Comparison of ENCODE assay signal across 1 fruit fly cellular context in the genomic region with DNA sequence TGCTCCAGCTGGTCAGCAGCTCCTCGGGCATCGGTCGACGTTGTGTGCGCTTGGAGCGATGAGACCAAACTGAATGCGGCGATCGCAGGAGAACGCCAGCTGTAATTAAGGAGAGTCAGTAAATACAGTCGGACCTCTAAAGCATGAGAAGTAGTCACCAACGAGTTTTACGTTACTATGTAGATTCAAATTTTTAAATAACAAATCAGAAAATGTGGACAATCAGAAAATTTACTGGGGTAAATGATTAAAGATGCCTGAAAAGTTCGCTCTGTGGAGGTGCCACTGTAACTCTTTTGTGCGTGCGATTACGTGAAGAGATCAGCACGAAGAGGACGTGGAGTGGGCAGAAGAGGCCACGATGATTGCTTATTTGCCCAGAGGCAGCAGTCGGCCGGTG.
TF ChIP-seq lines count a peak whose summit lies in the region.

SCOT (plus strand) TSS at position 180 of the 400 bp plus-strand sequence.

TF ChIP-seq in whole organism, embryonic, 481 proteins besides CTCF, POLR2A, EP300 and RAD21 (continued from another document and continues in another):
- TF ChIP-seq Antp (GFP tag; optimal IDR thresholded peaks at IDR 0.05; lab: Kevin White, UChicago) (peak; percentile 41), CG16815 (GFP tag; optimal IDR thresholded peaks at IDR 0.05; lab: Kevin White, UChicago) (peak; percentile 41), CG10209 (GFP tag; optimal IDR thresholded peaks at IDR 0.05; lab: Kevin White, UChicago) (peak; percentile 66), Dip3 (GFP tag; optimal IDR thresholded peaks at IDR 0.05; lab: Kevin White, UChicago) (peak; percentile 55), Rx (GFP tag; IDR thresholded peaks at IDR 0.05; lab: Robert Waterston, UW) (peak; percentile 69), cato (GFP tag; optimal IDR thresholded peaks at IDR 0.05; lab: Kevin White, UChicago; ENCODE audit: borderline replicate concordance) (peak; percentile 44), B-H1 (GFP tag; IDR thresholded peaks at IDR 0.05; lab: Robert Waterston, UW) (peak; percentile 60; the same call in 2 of the 3 replicates), grau (tag; optimal IDR thresholded peaks at IDR 0.05; lab: Kevin White, UChicago) (peak; percentile 95), Ets65A (GFP tag; lab: Kevin White, UChicago) (peak; percentile 85), lbe (GFP tag; optimal IDR thresholded peaks at IDR 0.05; lab: Kevin White, UChicago) (no peak), CG14710 (tag; optimal IDR thresholded peaks at IDR 0.05; lab: Kevin White, UChicago) (no peak), vvl (GFP tag; IDR thresholded peaks at IDR 0.05; lab: Robert Waterston, UW) (peak; percentile 91), dysf (GFP tag; IDR thresholded peaks at IDR 0.05; lab: Robert Waterston, UW) (peak; percentile 87), tgo (GFP tag; IDR thresholded peaks at IDR 0.05; lab: Robert Waterston, UW) (peak; percentile 78), Deaf1 (tag; optimal IDR thresholded peaks at IDR 0.05; lab: Kevin White, UChicago) (no peak), CHES-1-like (GFP tag; optimal IDR thresholded peaks at IDR 0.05; lab: Kevin White, UChicago) (peak; percentile 22), ham (GFP tag; IDR thresholded peaks at IDR 0.05; lab: Robert Waterston, UW) (no peak), Hmx (GFP tag; optimal IDR thresholded peaks at IDR 0.05; lab: Kevin White, UChicago) (no peak), CG2129 (GFP tag; IDR thresholded peaks at IDR 0.05; lab: Robert Waterston, UW; ENCODE audit: partially characterized antibody) (no peak), dati (GFP tag; IDR thresholded peaks at IDR 0.05; lab: Robert Waterston, UW) (peak; percentile 58), Ravus (GFP tag; IDR thresholded peaks at IDR 0.05; lab: Robert Waterston, UW) (no peak; the same call in 1 of the 2 replicates), CG13624 (GFP tag; optimal IDR thresholded peaks at IDR 0.05; lab: Kevin White, UChicago) (no peak), cwo (GFP tag; optimal IDR thresholded peaks at IDR 0.05; lab: Kevin White, UChicago) (peak; percentile 8), CG17829 (tag; optimal IDR thresholded peaks at IDR 0.05; lab: Kevin White, UChicago) (no peak), fru (optimal IDR thresholded peaks at IDR 0.05; lab: Kevin White, UChicago) (no peak), NC2α (GFP tag; optimal IDR thresholded peaks at IDR 0.05; lab: Kevin White, UChicago) (no peak), CG31224 (GFP tag; IDR thresholded peaks at IDR 0.05; lab: Robert Waterston, UW) (no peak), Atf6 (GFP tag; IDR thresholded peaks at IDR 0.05; lab: Robert Waterston, UW) (peak; percentile 72; the same call in 1 of the 2 replicates), nau (GFP tag; optimal IDR thresholded peaks at IDR 0.05; lab: Kevin White, UChicago) (no peak), Scr (GFP tag; IDR thresholded peaks at IDR 0.05; lab: Robert Waterston, UW; ENCODE audit: partially characterized antibody) (no peak), usp (GFP tag; optimal IDR thresholded peaks at IDR 0.05; lab: Kevin White, UChicago) (no peak), CG11085 (GFP tag; IDR thresholded peaks at IDR 0.05; lab: Robert Waterston, UW) (no peak), dan (GFP tag; IDR thresholded peaks at IDR 0.05; lab: Robert Waterston, UW) (0 out of 2 replicates have a peak, but pooled peaks have one; percentile 40), Hr39 (optimal IDR thresholded peaks at IDR 0.05; lab: Kevin White, UChicago) (no peak), Taf1 (GFP tag; IDR thresholded peaks at IDR 0.05; lab: Robert Waterston, UW) (no peak), CG7963 (GFP tag; IDR thresholded peaks at IDR 0.05; lab: Robert Waterston, UW; ENCODE audit: partially characterized antibody) (no peak), Meics (GFP tag; optimal IDR thresholded peaks at IDR 0.05; lab: Kevin White, UChicago) (peak; percentile 48), Ada2b (GFP tag; IDR thresholded peaks at IDR 0.05; lab: Robert Waterston, UW) (peak; percentile 79), odd (GFP tag; optimal IDR thresholded peaks at IDR 0.05; lab: Kevin White, UChicago) (no peak), org-1 (GFP tag; optimal IDR thresholded peaks at IDR 0.05; lab: Kevin White, UChicago) (peak; percentile 41), E2f2 (GFP tag; IDR thresholded peaks at IDR 0.05; lab: Robert Waterston, UW) (peak; percentile 57; the same call in 1 of the 2 replicates), BEAF-32 (GFP tag; optimal IDR thresholded peaks at IDR 0.05; lab: Kevin White, UChicago) (no peak), CG34224 (GFP tag; IDR thresholded peaks at IDR 0.05; lab: Robert Waterston, UW; ENCODE audit: partially characterized antibody) (no peak), Hsf (GFP tag; optimal IDR thresholded peaks at IDR 0.05; lab: Kevin White, UChicago) (peak; percentile 74), Hr51 (GFP tag; optimal IDR thresholded peaks at IDR 0.05; lab: Kevin White, UChicago) (peak in 1 of 2 experiments; percentile 42), MESR4 (GFP tag; optimal IDR thresholded peaks at IDR 0.05; lab: Kevin White, UChicago) (no peak), wor (GFP tag; IDR thresholded peaks at IDR 0.05; lab: Robert Waterston, UW) (peak; percentile 75), grn (GFP tag; optimal IDR thresholded peaks at IDR 0.05; lab: Kevin White, UChicago) (no peak), Awh (GFP tag; IDR thresholded peaks at IDR 0.05; lab: Robert Waterston, UW) (peak; percentile 82), CG13424 (tag; optimal IDR thresholded peaks at IDR 0.05; lab: Kevin White, UChicago) (peak; percentile 82), vnd (GFP tag; IDR thresholded peaks at IDR 0.05; lab: Robert Waterston, UW; ENCODE audit: partially characterized antibody) (no peak), CG10462 (GFP tag; optimal IDR thresholded peaks at IDR 0.05; lab: Kevin White, UChicago) (no peak), gsb (GFP tag; IDR thresholded peaks at IDR 0.05; lab: Robert Waterston, UW) (peak; percentile 45), jigr1 (GFP tag; IDR thresholded peaks at IDR 0.05; lab: Robert Waterston, UW) (peak; percentile 30; the same call in 1 of the 3 replicates), Neu2 (GFP tag; optimal IDR thresholded peaks at IDR 0.05; lab: Kevin White, UChicago; ENCODE audit: borderline replicate concordance) (no peak), CG11504 (tag; optimal IDR thresholded peaks at IDR 0.05; lab: Kevin White, UChicago) (no peak), Tbp (GFP tag; optimal IDR thresholded peaks at IDR 0.05; lab: Kevin White, UChicago) (no peak), CG12104 (GFP tag; optimal IDR thresholded peaks at IDR 0.05; lab: Kevin White, UChicago) (no peak), CG11723 (GFP tag; optimal IDR thresholded peaks at IDR 0.05; lab: Kevin White, UChicago) (no peak), CG10565 (GFP tag; optimal IDR thresholded peaks at IDR 0.05; lab: Kevin White, UChicago) (no peak), Dfd (GFP tag; optimal IDR thresholded peaks at IDR 0.05; lab: Kevin White, UChicago) (no peak), bab2 (GFP tag; optimal IDR thresholded peaks at IDR 0.05; lab: Kevin White, UChicago) (peak; percentile 56), inv (GFP tag; IDR thresholded peaks at IDR 0.05; lab: Robert Waterston, UW; ENCODE audit: partially characterized antibody) (no peak), fd96Cb (tag; optimal IDR thresholded peaks at IDR 0.05; lab: Kevin White, UChicago) (peak; percentile 57), row (GFP tag; IDR thresholded peaks at IDR 0.05; lab: Robert Waterston, UW) (peak; percentile 85), CG10267 (tag; optimal IDR thresholded peaks at IDR 0.05; lab: Kevin White, UChicago) (no peak), CG12155 (GFP tag; optimal IDR thresholded peaks at IDR 0.05; lab: Kevin White, UChicago) (no peak), Dll (GFP tag; IDR thresholded peaks at IDR 0.05; lab: Robert Waterston, UW; ENCODE audit: partially characterized antibody) (no peak), CG12219 (GFP tag; optimal IDR thresholded peaks at IDR 0.05; lab: Kevin White, UChicago) (peak; percentile 75), Vsx1 (GFP tag; optimal IDR thresholded peaks at IDR 0.05; lab: Kevin White, UChicago) (no peak), Hand (GFP tag; optimal IDR thresholded peaks at IDR 0.05; lab: Kevin White, UChicago) (no peak), Nf-YA (GFP tag; IDR thresholded peaks at IDR 0.05; lab: Robert Waterston, UW) (no peak), HLH54F (GFP tag; optimal IDR thresholded peaks at IDR 0.05; lab: Kevin White, UChicago) (peak; percentile 61), cas (GFP tag; IDR thresholded peaks at IDR 0.05; lab: Robert Waterston, UW) (no peak), emc (GFP tag; optimal IDR thresholded peaks at IDR 0.05; lab: Kevin White, UChicago) (no peak), CG17186 (GFP tag; optimal IDR thresholded peaks at IDR 0.05; lab: Kevin White, UChicago) (no peak), gce (GFP tag; IDR thresholded peaks at IDR 0.05; lab: Robert Waterston, UW) (peak; percentile 66; the same call in 1 of the 3 replicates), CG11398 (GFP tag; optimal IDR thresholded peaks at IDR 0.05; lab: Kevin White, UChicago) (peak; percentile 73), CG11695 (GFP tag; IDR thresholded peaks at IDR 0.05; lab: Robert Waterston, UW) (peak; percentile 67; the same call in 1 of the 3 replicates), Stat92E (GFP tag; optimal IDR thresholded peaks at IDR 0.05; lab: Kevin White, UChicago) (no peak), CG16863 (GFP tag; optimal IDR thresholded peaks at IDR 0.05; lab: Kevin White, UChicago) (peak; percentile 69), HLH3B (GFP tag; IDR thresholded peaks at IDR 0.05; lab: Robert Waterston, UW) (peak; percentile 80), seq (GFP tag; IDR thresholded peaks at IDR 0.05; lab: Robert Waterston, UW) (peak; percentile 78), jing (GFP tag; optimal IDR thresholded peaks at IDR 0.05; lab: Kevin White, UChicago) (peak; percentile 57), sisA (GFP tag; IDR thresholded peaks at IDR 0.05; lab: Robert Waterston, UW) (peak; percentile 77), tx (GFP tag; optimal IDR thresholded peaks at IDR 0.05; lab: Kevin White, UChicago) (peak; percentile 59), CG2199 (GFP tag; IDR thresholded peaks at IDR 0.05; lab: Robert Waterston, UW) (no peak), CG1603 (tag; optimal IDR thresholded peaks at IDR 0.05; lab: Kevin White, UChicago) (no peak), knrl (GFP tag; IDR thresholded peaks at IDR 0.05; lab: Robert Waterston, UW; ENCODE audit: partially characterized antibody) (no peak), repo (GFP tag; optimal IDR thresholded peaks at IDR 0.05; lab: Kevin White, UChicago) (no peak), Aef1 (GFP tag; IDR thresholded peaks at IDR 0.05; lab: Robert Waterston, UW) (peak; percentile 70), CG9797 (GFP tag; optimal IDR thresholded peaks at IDR 0.05; lab: Kevin White, UChicago) (no peak), cad (GFP tag; optimal IDR thresholded peaks at IDR 0.05; lab: Kevin White, UChicago) (no peak), bcd (GFP tag; optimal IDR thresholded peaks at IDR 0.05; lab: Kevin White, UChicago) (peak; percentile 43), CG7372 (GFP tag; IDR thresholded peaks at IDR 0.05; lab: Robert Waterston, UW) (peak; percentile 57; the same call in 1 of the 2 replicates), zfh1 (GFP tag; IDR thresholded peaks at IDR 0.05; lab: Robert Waterston, UW) (peak; percentile 85), nerfin-2 (GFP tag; IDR thresholded peaks at IDR 0.05; lab: Robert Waterston, UW; ENCODE audit: partially characterized antibody) (no peak), klu (GFP tag; IDR thresholded peaks at IDR 0.05; lab: Robert Waterston, UW) (peak; percentile 62; the same call in 1 of the 2 replicates), CG18764 (GFP tag; optimal IDR thresholded peaks at IDR 0.05; lab: Kevin White, UChicago) (peak; percentile 12), al (GFP tag; IDR thresholded peaks at IDR 0.05; lab: Robert Waterston, UW) (peak; percentile 43; the same call in 1 of the 2 replicates), CG14667 (GFP tag; IDR thresholded peaks at IDR 0.05; lab: Robert Waterston, UW) (peak; percentile 71), insv (GFP tag; optimal IDR thresholded peaks at IDR 0.05; lab: Kevin White, UChicago) (no peak), Dref (GFP tag; IDR thresholded peaks at IDR 0.05; lab: Robert Waterston, UW) (no peak), Six4 (GFP tag; optimal IDR thresholded peaks at IDR 0.05; lab: Kevin White, UChicago) (no peak), sna (GFP tag; IDR thresholded peaks at IDR 0.05; lab: Robert Waterston, UW; ENCODE audit: partially characterized antibody) (no peak), Mes4 (GFP tag; optimal IDR thresholded peaks at IDR 0.05; lab: Kevin White, UChicago) (peak; percentile 56), bigmax (GFP tag; optimal IDR thresholded peaks at IDR 0.05; lab: Kevin White, UChicago) (no peak), CG30431 (GFP tag; optimal IDR thresholded peaks at IDR 0.05; lab: Kevin White, UChicago) (peak; percentile 50), D19A (tag; optimal IDR thresholded peaks at IDR 0.05; lab: Kevin White, UChicago) (no peak), CG15601 (tag; optimal IDR thresholded peaks at IDR 0.05; lab: Kevin White, UChicago) (no peak), nerfin-1 (tag; optimal IDR thresholded peaks at IDR 0.05; lab: Kevin White, UChicago) (no peak), jumu (GFP tag; optimal IDR thresholded peaks at IDR 0.05; lab: Kevin White, UChicago) (peak; percentile 68), CG3281 (GFP tag; optimal IDR thresholded peaks at IDR 0.05; lab: Kevin White, UChicago) (no peak), CG8281 (tag; optimal IDR thresholded peaks at IDR 0.05; lab: Kevin White, UChicago) (no peak), CG31365 (tag; optimal IDR thresholded peaks at IDR 0.05; lab: Kevin White, UChicago) (no peak), Hey (tag; optimal IDR thresholded peaks at IDR 0.05; lab: Kevin White, UChicago) (no peak), CG13894 (tag; optimal IDR thresholded peaks at IDR 0.05; lab: Kevin White, UChicago) (no peak), CG12299 (tag; optimal IDR thresholded peaks at IDR 0.05; lab: Kevin White, UChicago) (no peak), pnt (GFP tag; optimal IDR thresholded peaks at IDR 0.05; lab: Kevin White, UChicago) (peak; percentile 18), lilli (GFP tag; optimal IDR thresholded peaks at IDR 0.05; lab: Kevin White, UChicago) (no peak), CG4854 (GFP tag; optimal IDR thresholded peaks at IDR 0.05; lab: Kevin White, UChicago) (no peak), CG8388 (GFP tag; optimal IDR thresholded peaks at IDR 0.05; lab: Kevin White, UChicago) (no peak), nmo (GFP tag; optimal IDR thresholded peaks at IDR 0.05; lab: Kevin White, UChicago) (peak; percentile 76), CG13287 (GFP tag; IDR thresholded peaks at IDR 0.05; lab: Robert Waterston, UW; ENCODE audit: partially characterized antibody) (no peak), bowl (GFP tag; IDR thresholded peaks at IDR 0.05; lab: Robert Waterston, UW) (peak; percentile 66), dmrt99B (tag; optimal IDR thresholded peaks at IDR 0.05; lab: Kevin White, UChicago) (no peak), CG12659 (GFP tag; optimal IDR thresholded peaks at IDR 0.05; lab: Kevin White, UChicago) (no peak)
